Worm (Caenorhabditis elegans) whole organism, young adult: ENCODE results near the gene C14C11.7.

Source experiments
- F39B2.1 ChIP-seq: fragments of 200-800 bp; sonication (Bioruptor generic); IDR thresholded peaks from 2 replicates; pipeline ENCODE4 v1.3.6; 2022; ENCODE audit warnings: missing genetic modification reagents, missing genetic modification characterization, missing compliant biosample characterization
- ceh-58 ChIP-seq: fragments of 200-800 bp; sonication (Bioruptor generic); IDR thresholded peaks from 2 replicates; pipeline ENCODE4 v1.3.6; 2022; ENCODE audit warnings: missing genetic modification characterization, missing compliant biosample characterization
- efl-1 ChIP-seq: fragments of 150-350 bp; optimal IDR thresholded peaks from 2 replicates; lab custom pipeline; 2014; ENCODE audit warnings: missing biosample characterization, missing genetic modification reagents, missing genetic modification characterization
- let-607 ChIP-seq, 2 experiments: fragments of 200-800 bp in 1 of 2; sonication (Bioruptor generic) in 1 of 2; sonication (generic microtip) in 1 of 2; optimal IDR thresholded peaks; 2 replicates each; lab custom pipeline; 2016 to 2018; ENCODE audit warnings: mild to moderate bottlenecking in 2 of 2, missing compliant biosample characterization in 2 of 2, missing genetic modification characterization in 2 of 2, moderate library complexity in 2 of 2, missing genotype in 1 of 2
- mxl-1 ChIP-seq: sonication (generic microtip); optimal IDR thresholded peaks from 2 replicates; lab custom pipeline; 2016; ENCODE audit warnings: missing genetic modification characterization, missing compliant biosample characterization
- nfya-1 ChIP-seq: sonication (generic microtip); optimal IDR thresholded peaks from 2 replicates; lab custom pipeline; 2017; ENCODE audit warnings: antibody characterized with exemption, missing compliant biosample characterization, missing genetic modification characterization, borderline replicate concordance; ENCODE audit not compliant: insufficient read depth
- nhr-90 ChIP-seq: sonication (generic microtip); optimal IDR thresholded peaks from 2 replicates; lab custom pipeline; 2016; ENCODE audit warnings: missing genotype, mild to moderate bottlenecking, missing genetic modification characterization, missing compliant biosample characterization
- xnd-1 ChIP-seq: sonication (generic microtip); optimal IDR thresholded peaks from 2 replicates; lab custom pipeline; 2016; ENCODE audit warnings: missing genotype, missing genetic modification reagents, missing genetic modification characterization, missing compliant biosample characterization

DNA sequence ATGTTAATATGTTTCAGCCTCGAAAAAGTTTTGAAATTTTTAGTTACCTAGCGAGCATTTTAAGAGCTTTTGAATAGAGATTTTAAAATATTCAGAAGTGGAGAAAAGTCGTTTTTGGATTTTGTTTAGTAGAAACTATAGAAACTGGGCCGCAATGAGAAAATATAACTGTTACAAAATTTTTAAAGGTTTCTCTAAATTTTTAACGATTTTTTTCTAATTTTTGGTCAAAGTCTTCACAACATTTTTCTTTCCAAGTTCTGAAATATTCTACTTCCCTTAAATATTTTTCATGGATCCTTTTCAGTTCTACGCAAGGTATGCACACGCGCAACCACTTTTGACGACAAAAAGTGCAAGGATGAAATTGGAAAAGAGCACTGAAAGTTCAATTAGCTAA, 39.6 kb upstream of the C14C11.7 start, which contains the start of gene peli-1:
- TF ChIP-seq xnd-1 (tag; lab: Kevin White, UChicago) = no peak
- TF ChIP-seq efl-1 (GFP tag; lab: Kevin White, UChicago) = no peak
- no peak for TF ChIP-seq nfya-1 (tag; lab: Kevin White, UChicago)
- TF ChIP-seq let-607 (tag; optimal IDR thresholded peaks at IDR 0.05; lab: Kevin White, UChicago) = no peak
- TF ChIP-seq ceh-58 (GFP tag; lab: Robert Waterston, UW) = no peak
- no peak for TF ChIP-seq mxl-1 (tag; lab: Kevin White, UChicago)
- TF ChIP-seq F39B2.1 (GFP tag; lab: Robert Waterston, UW) = no peak
- TF ChIP-seq nhr-90 (tag; lab: Kevin White, UChicago) = no peak
